Worm (Caenorhabditis elegans) whole organism, L3 larva: ENCODE results near the gene srg-64.

Experiments
- ama-1 ChIP-seq: fragments of 150-350 bp; optimal IDR thresholded peaks from 2 replicates; lab custom pipeline; 2018
- ceh-16 ChIP-seq: sonication (generic microtip); optimal IDR thresholded peaks from 2 replicates; lab custom pipeline; 2017; ENCODE audit warnings: missing biosample characterization, missing genetic modification characterization
- lin-15B ChIP-seq: fragments of 150-350 bp; optimal IDR thresholded peaks from 2 replicates; lab custom pipeline; 2014; ENCODE audit warnings: missing biosample characterization, missing genetic modification characterization
- mdl-1 ChIP-seq: fragments of 150-350 bp; optimal IDR thresholded peaks from 2 replicates; lab custom pipeline; 2014; ENCODE audit warnings: missing biosample characterization, missing genetic modification characterization
- nfya-1 ChIP-seq: sonication (generic microtip); optimal IDR thresholded peaks from 2 replicates; lab custom pipeline; 2017; ENCODE audit warnings: missing genetic modification characterization, mild to moderate bottlenecking, missing compliant biosample characterization, antibody characterized with exemption, moderate library complexity; ENCODE audit not compliant: insufficient read depth
- nhr-12 ChIP-seq: fragments of 150-350 bp; optimal IDR thresholded peaks from 2 replicates; lab custom pipeline; 2014; ENCODE audit warnings: missing biosample characterization, missing genetic modification characterization
- nhr-28 ChIP-seq: fragments of 150-350 bp; optimal IDR thresholded peaks from 2 replicates; lab custom pipeline; 2014; ENCODE audit warnings: missing biosample characterization, missing genetic modification characterization
- nhr-43 ChIP-seq: sonication (generic microtip); optimal IDR thresholded peaks from 2 replicates; lab custom pipeline; 2016; ENCODE audit warnings: mild to moderate bottlenecking, missing genetic modification characterization, missing compliant biosample characterization; ENCODE audit not compliant: poor library complexity, severe bottlenecking
- pha-4 ChIP-seq: fragments of 150-350 bp; optimal IDR thresholded peaks from 2 replicates; lab custom pipeline; 2014; ENCODE audit warnings: missing biosample characterization, missing genetic modification reagents, missing genetic modification characterization
- pqm-1 ChIP-seq: fragments of 150-350 bp; optimal IDR thresholded peaks from 2 replicates; lab custom pipeline; 2017; ENCODE audit warnings: missing biosample characterization, missing genetic modification characterization, inconsistent platforms
- skn-1 ChIP-seq: fragments of 150-350 bp; optimal IDR thresholded peaks from 2 replicates; lab custom pipeline; 2014; ENCODE audit warnings: missing biosample characterization, missing genetic modification characterization
- snpc-4 ChIP-seq: fragments of 150-350 bp; optimal IDR thresholded peaks from 2 replicates; lab custom pipeline; 2014; ENCODE audit warnings: missing biosample characterization, missing genetic modification characterization
- unc-39 ChIP-seq: sonication (generic microtip); optimal IDR thresholded peaks from 4 replicates; lab custom pipeline; 2017; ENCODE audit warnings: missing biosample characterization, missing genetic modification characterization
- unc-62 ChIP-seq: fragments of 150-350 bp; sonication (generic microtip); optimal IDR thresholded peaks from 4 replicates; lab custom pipeline; 2014; ENCODE audit warnings: missing biosample characterization, missing genetic modification reagents, missing genetic modification characterization

- TF ChIP-seq nhr-43 (tag; lab: Kevin White, UChicago) (no peak), nhr-28 (tag; lab: Kevin White, UChicago) (no peak), ceh-16 (no peak), pha-4 (tag; lab: Kevin White, UChicago) (peak; percentile 51), snpc-4 (tag; lab: Kevin White, UChicago) (no peak), mdl-1 (tag; lab: Kevin White, UChicago) (peak; percentile 8), lin-15B (tag; lab: Kevin White, UChicago) (no peak), nhr-12 (tag; lab: Kevin White, UChicago) (no peak), unc-62 (GFP tag; lab: Kevin White, UChicago) (no peak), nfya-1 (tag; lab: Kevin White, UChicago) (peak; percentile 32), skn-1 (tag; lab: Kevin White, UChicago) (no peak), pqm-1 (tag; lab: Kevin White, UChicago) (peak; percentile 68), unc-39 (tag; lab: Kevin White, UChicago) (no peak), ama-1 (lab: Kevin White, UChicago) (no peak)
Observed at ce11 chrX:15704579-15705110, 35.8 kb downstream of the srg-64 start.
